Worm (Caenorhabditis elegans): ENCODE data around the gene R08C7.4.

- TF ChIP-seq unc-39 (tag; optimal IDR thresholded peaks at IDR 0.05), result no peak
- TF ChIP-seq mep-1 (tag; optimal IDR thresholded peaks at IDR 0.05), result no peak
- no peak for TF ChIP-seq ham-2 (GFP tag; optimal IDR thresholded peaks at IDR 0.05)
- no peak for TF ChIP-seq blmp-1 (tag; optimal IDR thresholded peaks at IDR 0.05)
These were observed 24.5 kb downstream of the R08C7.4 start for ce11 chrIV:4459342-4459741.
